Fruit fly (Drosophila melanogaster): ENCODE results near the gene Nf1.

The Nf1 gene

dm6 chr3R:25997068-25997714, 14.4 kb downstream of the Nf1 start:
- TF ChIP-seq spab (GFP tag; optimal IDR thresholded peaks at IDR 0.05) = peak; percentile 96
- peak; percentile 58 for TF ChIP-seq Ets21C (GFP tag; optimal IDR thresholded peaks at IDR 0.05)
- TF ChIP-seq Sox15 (GFP tag; optimal IDR thresholded peaks at IDR 0.05) = peak; percentile 87
- peak; percentile 80 for TF ChIP-seq CG6163 (GFP tag; IDR thresholded peaks at IDR 0.05)
- TF ChIP-seq CG8319 (GFP tag; optimal IDR thresholded peaks at IDR 0.05) = peak; percentile 68
- TF ChIP-seq Blimp-1 (GFP tag; optimal IDR thresholded peaks at IDR 0.05) = peak; percentile 86
- peak; percentile 77 for TF ChIP-seq Sox102F (GFP tag; optimal IDR thresholded peaks at IDR 0.05)
- peak; percentile 75 for TF ChIP-seq CG4318 (GFP tag; optimal IDR thresholded peaks at IDR 0.05)
- TF ChIP-seq topi (GFP tag; optimal IDR thresholded peaks at IDR 0.05) = peak; percentile 86
- peak; percentile 85 for TF ChIP-seq CG16779 (tag; optimal IDR thresholded peaks at IDR 0.05)
- TF ChIP-seq CG6854 (GFP tag; optimal IDR thresholded peaks at IDR 0.05) = peak; percentile 72
- peak; percentile 87 for TF ChIP-seq CG6792 (GFP tag; optimal IDR thresholded peaks at IDR 0.05)
- peak; percentile 66 for TF ChIP-seq CG31627 (GFP tag; optimal IDR thresholded peaks at IDR 0.05)
- TF ChIP-seq CG7368 (GFP tag; optimal IDR thresholded peaks at IDR 0.05) = peak; percentile 66
- peak; percentile 63 for TF ChIP-seq fd85E (GFP tag; optimal IDR thresholded peaks at IDR 0.05)
- TF ChIP-seq CG11762 (GFP tag; optimal IDR thresholded peaks at IDR 0.05; ENCODE audit: insufficient read depth) = peak; percentile 90
- peak; percentile 75 for TF ChIP-seq Eip75B (GFP tag; optimal IDR thresholded peaks at IDR 0.05)
- TF ChIP-seq CG6808 (GFP tag; optimal IDR thresholded peaks at IDR 0.05) = peak; percentile 95
- TF ChIP-seq CG3032 (tag; optimal IDR thresholded peaks at IDR 0.05) = peak; percentile 98
- peak; percentile 61; the same call in 1 of the 2 replicates for TF ChIP-seq Gug (GFP tag; IDR thresholded peaks at IDR 0.05)
- TF ChIP-seq OdsH (GFP tag; optimal IDR thresholded peaks at IDR 0.05) = peak; percentile 93
- peak; percentile 75 for TF ChIP-seq cyc (GFP tag; optimal IDR thresholded peaks at IDR 0.05)
- TF ChIP-seq acj6 (GFP tag; optimal IDR thresholded peaks at IDR 0.05) = peak; percentile 95
- peak; percentile 89 to 97 for TF ChIP-seq ss (GFP tag; optimal IDR thresholded peaks at IDR 0.05)
- peak; percentile 91 for TF ChIP-seq CG10631 (GFP tag; optimal IDR thresholded peaks at IDR 0.05)
- TF ChIP-seq dac (GFP tag; optimal IDR thresholded peaks at IDR 0.05) = peak; percentile 38
- no peak for TF ChIP-seq fkh (GFP tag; optimal IDR thresholded peaks at IDR 0.05)
- TF ChIP-seq CG8632 (GFP tag; optimal IDR thresholded peaks at IDR 0.05) = peak; percentile 96
- peak; percentile 92 for TF ChIP-seq fd59A (GFP tag; optimal IDR thresholded peaks at IDR 0.05)
- TF ChIP-seq CG34406 (GFP tag; optimal IDR thresholded peaks at IDR 0.05) = peak; percentile 95
- peak; percentile 97 for TF ChIP-seq Ets96B (tag; optimal IDR thresholded peaks at IDR 0.05)
- TF ChIP-seq CG11902 (GFP tag; optimal IDR thresholded peaks at IDR 0.05) = peak; percentile 84
- peak; percentile 87 for TF ChIP-seq pdm3 (GFP tag; optimal IDR thresholded peaks at IDR 0.05)
- peak; percentile 82 for TF ChIP-seq Sox14 (GFP tag; optimal IDR thresholded peaks at IDR 0.05)
- TF ChIP-seq Met (GFP tag; optimal IDR thresholded peaks at IDR 0.05) = peak; percentile 89
- no peak; the same call in 1 of the 2 replicates for TF ChIP-seq CG11294 (GFP tag; IDR thresholded peaks at IDR 0.05)
- peak; percentile 82 for TF ChIP-seq Lpt (GFP tag; optimal IDR thresholded peaks at IDR 0.05)
- peak; percentile 90 for TF ChIP-seq esn (GFP tag; optimal IDR thresholded peaks at IDR 0.05)
- TF ChIP-seq net (GFP tag; optimal IDR thresholded peaks at IDR 0.05) = peak; percentile 83
- TF ChIP-seq Eip93F (GFP tag; optimal IDR thresholded peaks at IDR 0.05) = peak; percentile 49
- peak; percentile 78 for TF ChIP-seq svp (GFP tag)
- TF ChIP-seq CG3919 (GFP tag; optimal IDR thresholded peaks at IDR 0.05) = peak; percentile 94
- TF ChIP-seq salr (GFP tag; optimal IDR thresholded peaks at IDR 0.05) = peak; percentile 83 to 89
- TF ChIP-seq CG8119 (GFP tag; IDR thresholded peaks at IDR 0.05) = peak; percentile 91
- peak; percentile 80 for TF ChIP-seq CG15336 (GFP tag; IDR thresholded peaks at IDR 0.05)
- TF ChIP-seq vri (GFP tag; optimal IDR thresholded peaks at IDR 0.05) = peak; percentile 67
- TF ChIP-seq CG1621 (tag; optimal IDR thresholded peaks at IDR 0.05) = peak; percentile 64
- TF ChIP-seq lz (GFP tag; optimal IDR thresholded peaks at IDR 0.05) = peak; percentile 71
- TF ChIP-seq Hr38 (GFP tag; optimal IDR thresholded peaks at IDR 0.05) = no peak
- peak; percentile 89 for TF ChIP-seq CG32006 (GFP tag; optimal IDR thresholded peaks at IDR 0.05)
- TF ChIP-seq Hr39 (GFP tag; optimal IDR thresholded peaks at IDR 0.05) = peak; percentile 57
